Fruit fly (Drosophila melanogaster) S2 (cell line): Measurements from ENCODE around the gene CG32106.

Source experiments
- CG8478 ChIP-seq: fragments of >200 bp; optimal IDR thresholded peaks from 2 replicates; lab custom pipeline; 2018
- CTCF ChIP-seq, 2 experiments: fragments of >200 bp; optimal IDR thresholded peaks; 2 replicates each; lab custom pipeline; 2018

Gene CG32106

dm6 chr3L:12746241-12746640 lies 32.3 kb downstream of the CG32106 start:
- TF ChIP-seq CG8478 (lab: Kevin White, UChicago), result no peak
- no peak for TF ChIP-seq CTCF (optimal IDR thresholded peaks at IDR 0.05; lab: Kevin White, UChicago)

- TF ChIP-seq CTCF (optimal IDR thresholded peaks at IDR 0.05; lab: Kevin White, UChicago) (no peak), CG8478 (lab: Kevin White, UChicago) (no peak)
Observed at dm6 chr3L:12745121-12745770, 33.3 kb downstream of the CG32106 start, which contains the start of gene CG32109. TSS of gene CG32109 (plus strand) at chr3L:12745344.

dm6 chr3L:12741608-12742007 lies 36.9 kb downstream of the CG32106 start, which contains the start of gene CG32112:
TSS of gene CG32112 (plus strand) at chr3L:12741718.
- no peak for TF ChIP-seq CG8478 (lab: Kevin White, UChicago)
- no peak for TF ChIP-seq CTCF (optimal IDR thresholded peaks at IDR 0.05; lab: Kevin White, UChicago)

dm6 chr3L:12735707-12736106 lies 42.8 kb downstream of the CG32106 start:
- TF ChIP-seq CG8478 (lab: Kevin White, UChicago), result no peak
- TF ChIP-seq CTCF (optimal IDR thresholded peaks at IDR 0.05; lab: Kevin White, UChicago), result no peak

dm6 chr3L:12734550-12735012 lies 43.9 kb downstream of the CG32106 start, which contains the start of the genes SmD1 and Ptp69D:
TSS of gene SmD1 (minus strand) at chr3L:12734611.
TSS of gene Ptp69D (plus strand) at chr3L:12734945.
- TF ChIP-seq CG8478 (lab: Kevin White, UChicago), result no peak
- TF ChIP-seq CTCF (optimal IDR thresholded peaks at IDR 0.05; lab: Kevin White, UChicago), result no peak

dm6 chr3L:12732742-12733141 lies 45.8 kb downstream of the CG32106 start:
- peak in 1 of 2 experiments; percentile 18 for TF ChIP-seq CTCF (optimal IDR thresholded peaks at IDR 0.05; lab: Kevin White, UChicago)
- TF ChIP-seq CG8478 (lab: Kevin White, UChicago), result no peak

dm6 chr3L:12729601-12730000 lies 48.9 kb downstream of the CG32106 start:
- TF ChIP-seq CTCF (optimal IDR thresholded peaks at IDR 0.05; lab: Kevin White, UChicago) (no peak), CG8478 (lab: Kevin White, UChicago) (no peak)

dm6 chr3L:12727212-12727611 lies 51.3 kb downstream of the CG32106 start:
- TF ChIP-seq CG8478 (lab: Kevin White, UChicago) (no peak), CTCF (optimal IDR thresholded peaks at IDR 0.05; lab: Kevin White, UChicago) (no peak)

dm6 chr3L:12725749-12726148 lies 52.8 kb downstream of the CG32106 start:
- TF ChIP-seq CTCF (optimal IDR thresholded peaks at IDR 0.05; lab: Kevin White, UChicago) (no peak), CG8478 (lab: Kevin White, UChicago) (no peak)
